Worm (Caenorhabditis elegans) whole organism, L2 larva: Measurements from ENCODE around the gene Y39H10B.3.

Experiments
- C34F6.9 ChIP-seq: fragments of 150-350 bp; optimal IDR thresholded peaks from 2 replicates; lab custom pipeline; 2014; ENCODE audit warnings: missing biosample characterization, missing genetic modification characterization
- F13H6.1 ChIP-seq: sonication (generic microtip); optimal IDR thresholded peaks from 2 replicates; lab custom pipeline; 2016; ENCODE audit warnings: missing genetic modification characterization, missing compliant biosample characterization
- alr-1 ChIP-seq: fragments of 150-350 bp; optimal IDR thresholded peaks from 2 replicates; lab custom pipeline; 2014; ENCODE audit warnings: missing biosample characterization, missing genetic modification characterization
- blmp-1 ChIP-seq: sonication (generic microtip); optimal IDR thresholded peaks from 2 replicates; lab custom pipeline; 2017; ENCODE audit warnings: missing genetic modification characterization, mild to moderate bottlenecking, missing compliant biosample characterization, antibody characterized with exemption, moderate library complexity; ENCODE audit not compliant: insufficient read depth
- crh-2 ChIP-seq: sonication (generic microtip); optimal IDR thresholded peaks from 2 replicates; lab custom pipeline; 2017; ENCODE audit warnings: missing biosample characterization, missing genetic modification characterization
- egl-27 ChIP-seq: sonication (generic microtip); optimal IDR thresholded peaks from 3 replicates; lab custom pipeline; 2017; ENCODE audit warnings: missing biosample characterization, missing genetic modification reagents, missing genetic modification characterization
- elt-1 ChIP-seq: fragments of 150-350 bp; optimal IDR thresholded peaks from 2 replicates; lab custom pipeline; 2014; ENCODE audit warnings: missing biosample characterization, missing genetic modification characterization
- elt-3 ChIP-seq: sonication (generic microtip); optimal IDR thresholded peaks from 2 replicates; lab custom pipeline; 2017; ENCODE audit warnings: missing biosample characterization, missing genetic modification characterization
- fos-1 ChIP-seq: fragments of 150-350 bp; optimal IDR thresholded peaks from 2 replicates; lab custom pipeline; 2014; ENCODE audit warnings: missing biosample characterization, missing genetic modification characterization
- gmeb-1 ChIP-seq: fragments of 150-350 bp; optimal IDR thresholded peaks from 2 replicates; lab custom pipeline; 2014; ENCODE audit warnings: missing biosample characterization, missing genetic modification characterization
- lin-13 ChIP-seq: fragments of 150-350 bp; optimal IDR thresholded peaks from 2 replicates; lab custom pipeline; 2014; ENCODE audit warnings: missing biosample characterization, missing genetic modification reagents, missing genetic modification characterization
- lsy-2 ChIP-seq, 2 experiments: fragments of 150-350 bp in 1 of 2; sonication (generic microtip) in 1 of 2; optimal IDR thresholded peaks; 2 replicates each; lab custom pipeline; 2014 to 2017; ENCODE audit warnings: missing biosample characterization in 2 of 2, missing genetic modification characterization in 2 of 2
- mab-5 ChIP-seq: fragments of 150-350 bp; optimal IDR thresholded peaks from 2 replicates; lab custom pipeline; 2014; ENCODE audit warnings: missing biosample characterization, missing genetic modification characterization
- mbf-1 ChIP-seq: sonication (generic microtip); optimal IDR thresholded peaks from 2 replicates; lab custom pipeline; 2017; ENCODE audit warnings: missing biosample characterization, missing genetic modification characterization
- mdl-1 ChIP-seq, 2 experiments: fragments of 150-350 bp in 1 of 2; sonication (generic microtip) in 1 of 2; optimal IDR thresholded peaks; 2 replicates each; lab custom pipeline; 2017; ENCODE audit warnings: missing biosample characterization in 2 of 2, missing genetic modification characterization in 2 of 2
- nhr-11 ChIP-seq: fragments of 150-350 bp; optimal IDR thresholded peaks from 2 replicates; lab custom pipeline; 2014; ENCODE audit warnings: missing biosample characterization, missing genetic modification characterization
- nhr-12 ChIP-seq: fragments of 150-350 bp; optimal IDR thresholded peaks from 2 replicates; lab custom pipeline; 2014; ENCODE audit warnings: missing biosample characterization, missing genetic modification characterization
- nhr-129 ChIP-seq: fragments of 150-350 bp; optimal IDR thresholded peaks from 2 replicates; lab custom pipeline; 2014; ENCODE audit warnings: missing biosample characterization, missing genetic modification characterization
- nhr-21 ChIP-seq: fragments of 150-350 bp; optimal IDR thresholded peaks from 2 replicates; lab custom pipeline; 2014; ENCODE audit warnings: missing biosample characterization, missing genetic modification characterization
- nhr-23 ChIP-seq: fragments of 150-350 bp; optimal IDR thresholded peaks from 2 replicates; lab custom pipeline; 2014; ENCODE audit warnings: missing biosample characterization, missing genetic modification reagents, missing genetic modification characterization
- nhr-25 ChIP-seq: fragments of 150-350 bp; sonication (generic microtip); optimal IDR thresholded peaks from 3 replicates; lab custom pipeline; 2014; ENCODE audit warnings: missing biosample characterization, missing genetic modification characterization
- nhr-77 ChIP-seq: fragments of 150-350 bp; optimal IDR thresholded peaks from 2 replicates; lab custom pipeline; 2014; ENCODE audit warnings: missing biosample characterization, missing genetic modification characterization
- sem-4 ChIP-seq: fragments of 150-350 bp; optimal IDR thresholded peaks from 2 replicates; lab custom pipeline; 2014; ENCODE audit warnings: missing biosample characterization, missing genetic modification reagents, missing genetic modification characterization
- sma-3 ChIP-seq: sonication (generic microtip); optimal IDR thresholded peaks from 2 replicates; lab custom pipeline; 2016; ENCODE audit warnings: missing genetic modification reagents, missing genetic modification characterization, missing compliant biosample characterization
- sma-9 ChIP-seq, 2 experiments: fragments of 150-350 bp in 1 of 2; sonication (generic microtip) in 1 of 2; optimal IDR thresholded peaks; 2 replicates each; lab custom pipeline; 2014 to 2016; ENCODE audit warnings: missing genetic modification characterization in 2 of 2, mild to moderate bottlenecking in 1 of 2, missing biosample characterization in 1 of 2, missing compliant biosample characterization in 1 of 2, missing genetic modification reagents in 1 of 2, moderate library complexity in 1 of 2
- unc-39 ChIP-seq: fragments of 150-350 bp; optimal IDR thresholded peaks from 2 replicates; lab custom pipeline; 2014; ENCODE audit warnings: missing biosample characterization, missing genetic modification characterization
- unc-55 ChIP-seq: fragments of 150-350 bp; sonication (generic microtip); optimal IDR thresholded peaks from 3 replicates; lab custom pipeline; 2014; ENCODE audit warnings: missing biosample characterization, missing genetic modification reagents, missing genetic modification characterization
- unc-62 ChIP-seq: fragments of 150-350 bp; optimal IDR thresholded peaks from 2 replicates; lab custom pipeline; 2014; ENCODE audit warnings: missing biosample characterization, missing genetic modification reagents, missing genetic modification characterization
- zag-1 ChIP-seq: fragments of 150-350 bp; optimal IDR thresholded peaks from 2 replicates; lab custom pipeline; 2014; ENCODE audit warnings: missing biosample characterization, missing genetic modification characterization
- ztf-1 ChIP-seq: fragments of 200-800 bp; sonication (Bioruptor generic); conservative IDR thresholded peaks from 2 replicates; pipeline ENCODE4 v1.3.6; 2022; ENCODE audit warnings: missing genetic modification characterization, missing compliant biosample characterization
- ztf-4 ChIP-seq: fragments of 150-350 bp; optimal IDR thresholded peaks from 2 replicates; lab custom pipeline; 2014; ENCODE audit warnings: missing biosample characterization, missing genetic modification characterization

Y39H10B.3 gene

ce11 chrV:3692613-3693012, 22.0 kb downstream of the Y39H10B.3 start:
- TF ChIP-seq sma-9 (GFP tag; optimal IDR thresholded peaks at IDR 0.05; lab: Kevin White, UChicago) (peak; percentile 25), sma-9 (tag; optimal IDR thresholded peaks at IDR 0.05; lab: Kevin White, UChicago) (no peak), fos-1 (peak; percentile 31), nhr-129 (tag; lab: Kevin White, UChicago) (no peak)
- TF ChIP-seq, all 48 proteins: peak for 2

- no peak for TF ChIP-seq mbf-1
- peak; percentile 15 for TF ChIP-seq fos-1
- TF ChIP-seq unc-62 (GFP tag; lab: Kevin White, UChicago) = no peak
These were observed 23.1 kb downstream of the Y39H10B.3 start for ce11 chrV:3693657-3694056.

- TF ChIP-seq sma-9 (GFP tag; optimal IDR thresholded peaks at IDR 0.05; lab: Kevin White, UChicago) = peak; percentile 1
- no peak for TF ChIP-seq sma-9 (tag; optimal IDR thresholded peaks at IDR 0.05; lab: Kevin White, UChicago)
- TF ChIP-seq nhr-12 (tag; lab: Kevin White, UChicago) = no peak
- peak in 1 of 2 experiments; percentile 26 for TF ChIP-seq lsy-2 (tag; optimal IDR thresholded peaks at IDR 0.05; lab: Kevin White, UChicago)
- peak; percentile 1 for TF ChIP-seq F13H6.1 (tag; lab: Kevin White, UChicago)
These were observed 24.7 kb downstream of the Y39H10B.3 start for ce11 chrV:3695254-3695653.

ce11 chrV:3697071-3697470, 26.5 kb downstream of the Y39H10B.3 start:
- TF ChIP-seq sma-3 (peak; percentile 26), ztf-4 (tag; lab: Kevin White, UChicago) (no peak), crh-2 (tag; lab: Kevin White, UChicago) (peak; percentile 59), F13H6.1 (tag; lab: Kevin White, UChicago) (peak; percentile 50), sma-9 (GFP tag; optimal IDR thresholded peaks at IDR 0.05; lab: Kevin White, UChicago) (peak; percentile 72), sma-9 (tag; optimal IDR thresholded peaks at IDR 0.05; lab: Kevin White, UChicago) (no peak), unc-62 (GFP tag; lab: Kevin White, UChicago) (no peak), nhr-11 (tag; lab: Kevin White, UChicago) (no peak), blmp-1 (tag; lab: Kevin White, UChicago) (no peak), lsy-2 (tag; optimal IDR thresholded peaks at IDR 0.05; lab: Kevin White, UChicago) (peak in 1 of 2 experiments; percentile 45), gmeb-1 (tag; lab: Kevin White, UChicago) (peak; percentile 39), fos-1 (peak; percentile 60)

ce11 chrV:3698497-3698896, 27.9 kb downstream of the Y39H10B.3 start:
- TF ChIP-seq gmeb-1 (tag; lab: Kevin White, UChicago) (no peak), nhr-25 (tag; lab: Kevin White, UChicago) (no peak)

- peak; percentile 21 for TF ChIP-seq sma-9 (GFP tag; optimal IDR thresholded peaks at IDR 0.05; lab: Kevin White, UChicago)
- TF ChIP-seq sma-9 (tag; optimal IDR thresholded peaks at IDR 0.05; lab: Kevin White, UChicago) = no peak
- TF ChIP-seq elt-3 (tag; lab: Kevin White, UChicago) = no peak
These were observed 32.4 kb downstream of the Y39H10B.3 start for ce11 chrV:3702998-3703397.

ce11 chrV:3703888-3704287, 33.3 kb downstream of the Y39H10B.3 start:
- TF ChIP-seq fos-1 (peak; percentile 68), unc-39 (tag; lab: Kevin White, UChicago) (no peak), nhr-23 (tag; lab: Kevin White, UChicago) (no peak), crh-2 (tag; lab: Kevin White, UChicago) (peak; percentile 40), sma-9 (GFP tag; optimal IDR thresholded peaks at IDR 0.05; lab: Kevin White, UChicago) (peak; percentile 88), sma-9 (tag; optimal IDR thresholded peaks at IDR 0.05; lab: Kevin White, UChicago) (no peak), nhr-11 (tag; lab: Kevin White, UChicago) (no peak), lin-13 (peak; percentile 40), elt-1 (tag; lab: Kevin White, UChicago) (no peak), nhr-21 (tag; lab: Kevin White, UChicago) (no peak), elt-3 (tag; lab: Kevin White, UChicago) (no peak), F13H6.1 (tag; lab: Kevin White, UChicago) (peak; percentile 98), lsy-2 (tag; optimal IDR thresholded peaks at IDR 0.05; lab: Kevin White, UChicago) (peak in 1 of 2 experiments; percentile 69), mbf-1 (no peak), alr-1 (tag; lab: Kevin White, UChicago) (no peak), sem-4 (tag; lab: Kevin White, UChicago) (peak; percentile 2), mab-5 (tag; lab: Kevin White, UChicago) (peak; percentile 3), nhr-129 (tag; lab: Kevin White, UChicago) (peak; percentile 65), mdl-1 (tag; optimal IDR thresholded peaks at IDR 0.05; lab: Kevin White, UChicago) (peak in 1 of 2 experiments; percentile 40), egl-27 (tag; lab: Kevin White, UChicago) (peak; percentile 42), ztf-4 (tag; lab: Kevin White, UChicago) (peak; percentile 28), nhr-77 (tag; lab: Kevin White, UChicago) (no peak), unc-55 (GFP tag; lab: Kevin White, UChicago) (peak; percentile 69), zag-1 (tag; lab: Kevin White, UChicago) (peak; percentile 15), C34F6.9 (tag; lab: Kevin White, UChicago) (peak; percentile 62), gmeb-1 (tag; lab: Kevin White, UChicago) (peak; percentile 56), nhr-25 (tag; lab: Kevin White, UChicago) (peak; percentile 56), unc-62 (GFP tag; lab: Kevin White, UChicago) (no peak), ztf-1 (GFP tag; lab: Robert Waterston, UW) (no peak), sma-3 (peak; percentile 56)
